Worm (Caenorhabditis elegans) whole organism, L4 larva: ENCODE measurements around the gene flp-8.

Experiments used
- F49E8.2 ChIP-seq: sonication (generic microtip); optimal IDR thresholded peaks from 2 replicates; lab custom pipeline; 2016; ENCODE audit warnings: missing compliant biosample characterization, mild to moderate bottlenecking, missing genetic modification characterization, borderline replicate concordance
- T26A8.4 ChIP-seq: fragments of 200-800 bp; sonication (Bioruptor generic); IDR thresholded peaks from 2 replicates; pipeline ENCODE4 v1.3.6; 2022; ENCODE audit warnings: missing genetic modification characterization, missing compliant biosample characterization
- Y105C5A.15 ChIP-seq: fragments of 200-800 bp; sonication (Bioruptor generic); IDR thresholded peaks from 2 replicates; pipeline ENCODE4 v1.3.6; 2022; ENCODE audit warnings: missing genetic modification characterization, missing compliant biosample characterization
- fkh-10 ChIP-seq: fragments of 150-350 bp; optimal IDR thresholded peaks from 2 replicates; lab custom pipeline; 2014; ENCODE audit warnings: missing biosample characterization, missing genetic modification reagents, missing genetic modification characterization
- jun-1 ChIP-seq: fragments of 150-350 bp; optimal IDR thresholded peaks from 2 replicates; lab custom pipeline; 2014; ENCODE audit warnings: missing biosample characterization, missing genetic modification reagents, missing genetic modification characterization
- mdl-1 ChIP-seq, 2 experiments: fragments of 150-350 bp in 1 of 2; sonication (generic microtip) in 1 of 2; optimal IDR thresholded peaks; 2 replicates each; lab custom pipeline; 2014 to 2017; ENCODE audit warnings: missing biosample characterization in 2 of 2, missing genetic modification characterization in 2 of 2
- pha-4 ChIP-seq, 2 experiments: fragments of 150-350 bp in 1 of 2; fragments of 200-800 bp in 1 of 2; sonication (Bioruptor generic) in 1 of 2; IDR thresholded peaks in 1 of 2; optimal IDR thresholded peaks in 1 of 2; 2 replicates each; pipeline versions ENCODE4 v1.3.6 to Lab custom; 2014 to 2022; ENCODE audit warnings: missing genetic modification characterization in 2 of 2, missing genetic modification reagents in 2 of 2, missing biosample characterization in 1 of 2, missing compliant biosample characterization in 1 of 2
- skn-1 ChIP-seq: fragments of 150-350 bp; optimal IDR thresholded peaks from 2 replicates; lab custom pipeline; 2014; ENCODE audit warnings: missing biosample characterization, missing genetic modification characterization
- vab-7 ChIP-seq: fragments of 200-800 bp; sonication (Bioruptor generic); IDR thresholded peaks from 2 replicates; pipeline ENCODE4 v1.3.6; 2022; ENCODE audit warnings: missing genetic modification reagents, missing genetic modification characterization, missing compliant biosample characterization
- zag-1 ChIP-seq: fragments of 150-350 bp; optimal IDR thresholded peaks from 2 replicates; lab custom pipeline; 2014; ENCODE audit warnings: missing biosample characterization, missing genetic modification characterization
- zfp-2 ChIP-seq: sonication (generic microtip); optimal IDR thresholded peaks from 2 replicates; lab custom pipeline; 2016; ENCODE audit warnings: mild to moderate bottlenecking, missing genetic modification characterization, missing compliant biosample characterization
- zip-2 ChIP-seq: fragments of 150-350 bp; optimal IDR thresholded peaks from 2 replicates; lab custom pipeline; 2014; ENCODE audit warnings: missing biosample characterization, missing genetic modification characterization
- ztf-7 ChIP-seq: fragments of 150-350 bp; optimal IDR thresholded peaks from 2 replicates; lab custom pipeline; 2014; ENCODE audit warnings: missing biosample characterization, missing genetic modification characterization

ce11 chrX:14849054-14849453 lies 32.2 kb upstream of the flp-8 start, which contains the start of gene acd-3:
- TF ChIP-seq zag-1 (tag; lab: Kevin White, UChicago) (no peak), fkh-10 (no peak), T26A8.4 (GFP tag; lab: Robert Waterston, UW) (no peak), zip-2 (tag; lab: Kevin White, UChicago) (no peak), mdl-1 (tag; optimal IDR thresholded peaks at IDR 0.05; lab: Kevin White, UChicago) (no peak), vab-7 (no peak), ztf-7 (tag; lab: Kevin White, UChicago) (no peak), F49E8.2 (tag; lab: Kevin White, UChicago) (no peak), Y105C5A.15 (GFP tag; lab: Robert Waterston, UW) (no peak), pha-4 (GFP tag; IDR thresholded peaks at IDR 0.05; lab: Robert Waterston, UW) (no peak), pha-4 (tag; optimal IDR thresholded peaks at IDR 0.05; lab: Kevin White, UChicago) (no peak), jun-1 (tag; lab: Kevin White, UChicago) (no peak), zfp-2 (tag; lab: Kevin White, UChicago) (no peak), skn-1 (tag; lab: Kevin White, UChicago) (no peak)
